Worm (Caenorhabditis elegans) whole organism, late embryonic: ENCODE measurements around the gene F13A7.11.

Experiments
- C08G9.2 ChIP-seq: sonication (generic microtip); optimal IDR thresholded peaks from 2 replicates; lab custom pipeline; 2016; ENCODE audit warnings: mild to moderate bottlenecking, missing genetic modification characterization, moderate library complexity, missing compliant biosample characterization
- C38D4.7 ChIP-seq: fragments of 200-800 bp; sonication (Bioruptor generic); optimal IDR thresholded peaks from 2 replicates; lab custom pipeline; 2018; ENCODE audit warnings: mild to moderate bottlenecking, missing genetic modification characterization, moderate library complexity, missing compliant biosample characterization
- F13H6.1 ChIP-seq: sonication (generic microtip); optimal IDR thresholded peaks from 2 replicates; lab custom pipeline; 2016; ENCODE audit warnings: missing genetic modification characterization, missing compliant biosample characterization
- K02D7.2 ChIP-seq: sonication (generic microtip); optimal IDR thresholded peaks from 2 replicates; lab custom pipeline; 2017; ENCODE audit warnings: mild to moderate bottlenecking, missing genetic modification characterization, missing compliant biosample characterization
- K09A11.1 ChIP-seq: sonication (generic microtip); optimal IDR thresholded peaks from 2 replicates; lab custom pipeline; 2017; ENCODE audit warnings: antibody characterized with exemption, mild to moderate bottlenecking, missing genetic modification characterization, missing compliant biosample characterization; ENCODE audit not compliant: insufficient read depth
- T23F11.4 ChIP-seq: fragments of 200-800 bp; sonication (Bioruptor generic); optimal IDR thresholded peaks from 2 replicates; lab custom pipeline; 2018; ENCODE audit warnings: mild to moderate bottlenecking, missing genetic modification characterization, missing compliant biosample characterization
- ama-1 ChIP-seq: fragments of 150-350 bp; optimal IDR thresholded peaks from 2 replicates; lab custom pipeline; 2014
- ceh-14 ChIP-seq: sonication (generic microtip); optimal IDR thresholded peaks from 2 replicates; lab custom pipeline; 2016; ENCODE audit warnings: missing genotype, missing genetic modification characterization, missing compliant biosample characterization
- ceh-19 ChIP-seq: fragments of 200-800 bp; sonication (Bioruptor generic); optimal IDR thresholded peaks from 2 replicates; lab custom pipeline; 2018; ENCODE audit warnings: mild to moderate bottlenecking, missing genetic modification characterization, missing compliant biosample characterization
- ceh-2 ChIP-seq: sonication (generic microtip); optimal IDR thresholded peaks from 2 replicates; lab custom pipeline; 2016; ENCODE audit warnings: missing genotype, missing genetic modification characterization, missing compliant biosample characterization
- ceh-22 ChIP-seq: sonication (generic microtip); optimal IDR thresholded peaks from 2 replicates; lab custom pipeline; 2017; ENCODE audit warnings: missing biosample characterization, missing genetic modification characterization
- ceh-31 ChIP-seq: sonication (generic microtip); optimal IDR thresholded peaks from 2 replicates; lab custom pipeline; 2016; ENCODE audit warnings: missing genetic modification characterization, missing compliant biosample characterization
- ceh-45 ChIP-seq: fragments of 200-800 bp; sonication (Bioruptor generic); IDR thresholded peaks from 2 replicates; pipeline ENCODE4 v1.3.6; 2022; ENCODE audit warnings: missing genetic modification reagents, missing genetic modification characterization, missing compliant biosample characterization
- ceh-48 ChIP-seq: sonication (generic microtip); optimal IDR thresholded peaks from 2 replicates; lab custom pipeline; 2016; ENCODE audit warnings: missing genetic modification characterization, inconsistent platforms, missing compliant biosample characterization
- ceh-6 ChIP-seq: fragments of 200-800 bp; sonication (Bioruptor generic); optimal IDR thresholded peaks from 2 replicates; lab custom pipeline; 2018; ENCODE audit warnings: mild to moderate bottlenecking, missing genetic modification characterization, missing compliant biosample characterization
- dve-1 ChIP-seq: sonication (generic microtip); optimal IDR thresholded peaks from 2 replicates; lab custom pipeline; 2017; ENCODE audit warnings: antibody characterized with exemption, mild to moderate bottlenecking, missing genetic modification characterization, missing compliant biosample characterization
- elt-2 ChIP-seq: sonication (generic microtip); optimal IDR thresholded peaks from 2 replicates; lab custom pipeline; 2016; ENCODE audit warnings: missing genetic modification reagents, missing genetic modification characterization, missing compliant biosample characterization
- ets-4 ChIP-seq: sonication (generic microtip); optimal IDR thresholded peaks from 2 replicates; lab custom pipeline; 2016; ENCODE audit warnings: missing genetic modification characterization, missing compliant biosample characterization
- fax-1 ChIP-seq: sonication (generic microtip); optimal IDR thresholded peaks from 2 replicates; lab custom pipeline; 2016; ENCODE audit warnings: missing genotype, missing genetic modification characterization, missing compliant biosample characterization
- fkh-6 ChIP-seq: sonication (generic microtip); optimal IDR thresholded peaks from 2 replicates; lab custom pipeline; 2016; ENCODE audit warnings: missing genetic modification characterization, missing compliant biosample characterization
- gmeb-2 ChIP-seq: sonication (generic microtip); optimal IDR thresholded peaks from 2 replicates; lab custom pipeline; 2016; ENCODE audit warnings: missing genetic modification characterization, inconsistent platforms, missing compliant biosample characterization
- hlh-13 ChIP-seq: fragments of 200-800 bp; sonication (Bioruptor generic); optimal IDR thresholded peaks from 2 replicates; lab custom pipeline; 2018; ENCODE audit warnings: mild to moderate bottlenecking, missing genetic modification characterization, missing compliant biosample characterization
- hlh-15 ChIP-seq: sonication (generic microtip); optimal IDR thresholded peaks from 2 replicates; lab custom pipeline; 2016; ENCODE audit warnings: missing genetic modification characterization, missing compliant biosample characterization
- hlh-6 ChIP-seq: sonication (generic microtip); optimal IDR thresholded peaks from 2 replicates; lab custom pipeline; 2016; ENCODE audit warnings: missing genotype, missing genetic modification characterization, missing compliant biosample characterization
- hlh-8 ChIP-seq: sonication (generic microtip); optimal IDR thresholded peaks from 2 replicates; lab custom pipeline; 2016; ENCODE audit warnings: missing genotype, missing genetic modification characterization, missing compliant biosample characterization
- nfya-1 ChIP-seq: sonication (generic microtip); optimal IDR thresholded peaks from 2 replicates; lab custom pipeline; 2017; ENCODE audit warnings: missing genetic modification characterization, mild to moderate bottlenecking, missing compliant biosample characterization, antibody characterized with exemption, moderate library complexity
- nhr-11 ChIP-seq: fragments of 150-350 bp; optimal IDR thresholded peaks from 2 replicates; lab custom pipeline; 2014; ENCODE audit warnings: missing biosample characterization, missing genetic modification characterization
- nhr-232 ChIP-seq: sonication (generic microtip); optimal IDR thresholded peaks from 2 replicates; lab custom pipeline; 2016; ENCODE audit warnings: missing genetic modification characterization, missing compliant biosample characterization
- odd-2 ChIP-seq: sonication (generic microtip); optimal IDR thresholded peaks from 2 replicates; lab custom pipeline; 2017; ENCODE audit warnings: antibody characterized with exemption, mild to moderate bottlenecking, missing genetic modification characterization, missing compliant biosample characterization
- pag-3 ChIP-seq: sonication (generic microtip); optimal IDR thresholded peaks from 2 replicates; lab custom pipeline; 2016; ENCODE audit warnings: missing compliant biosample characterization, missing genetic modification characterization, borderline replicate concordance
- pat-9 ChIP-seq: fragments of 200-800 bp; sonication (Bioruptor generic); optimal IDR thresholded peaks from 2 replicates; lab custom pipeline; 2018; ENCODE audit warnings: mild to moderate bottlenecking, missing genetic modification characterization, moderate library complexity, missing compliant biosample characterization
- pha-4 ChIP-seq: fragments of 150-350 bp; optimal IDR thresholded peaks from 2 replicates; lab custom pipeline; 2018; ENCODE audit warnings: missing biosample characterization, missing genetic modification reagents, missing genetic modification characterization
- pqm-1 ChIP-seq: sonication (generic microtip); optimal IDR thresholded peaks from 2 replicates; lab custom pipeline; 2016; ENCODE audit warnings: missing genetic modification characterization, missing compliant biosample characterization
- pros-1 ChIP-seq: fragments of 150-350 bp; optimal IDR thresholded peaks from 2 replicates; lab custom pipeline; 2014; ENCODE audit warnings: missing biosample characterization, missing genetic modification reagents, missing genetic modification characterization
- ref-2 ChIP-seq: sonication (generic microtip); optimal IDR thresholded peaks from 2 replicates; lab custom pipeline; 2016; ENCODE audit warnings: missing genetic modification characterization, missing compliant biosample characterization
- rnt-1 ChIP-seq: sonication (generic microtip); optimal IDR thresholded peaks from 2 replicates; lab custom pipeline; 2016; ENCODE audit warnings: missing genetic modification characterization, missing compliant biosample characterization
- sox-2 ChIP-seq: fragments of 200-800 bp; sonication (Bioruptor generic); IDR thresholded peaks from 2 replicates; pipeline ENCODE4 v1.3.6; 2022; ENCODE audit warnings: missing genetic modification reagents, missing genetic modification characterization, missing compliant biosample characterization
- sox-4 ChIP-seq: sonication (generic microtip); optimal IDR thresholded peaks from 2 replicates; lab custom pipeline; 2017; ENCODE audit warnings: mild to moderate bottlenecking, missing genetic modification characterization, inconsistent platforms, missing compliant biosample characterization
- syd-9 ChIP-seq: sonication (generic microtip); optimal IDR thresholded peaks from 2 replicates; lab custom pipeline; 2016; ENCODE audit warnings: mild to moderate bottlenecking, missing genetic modification characterization, moderate library complexity, missing compliant biosample characterization
- tbx-2 ChIP-seq: sonication (generic microtip); optimal IDR thresholded peaks from 2 replicates; lab custom pipeline; 2016; ENCODE audit warnings: missing genetic modification characterization, missing compliant biosample characterization
- tbx-7 ChIP-seq: sonication (generic microtip); optimal IDR thresholded peaks from 2 replicates; lab custom pipeline; 2016; ENCODE audit warnings: missing genotype, missing genetic modification characterization, missing compliant biosample characterization
- ttx-3 ChIP-seq: sonication (generic microtip); optimal IDR thresholded peaks from 2 replicates; lab custom pipeline; 2016; ENCODE audit warnings: missing genetic modification reagents, missing genetic modification characterization, missing compliant biosample characterization
- unc-86 ChIP-seq: sonication (generic microtip); optimal IDR thresholded peaks from 2 replicates; lab custom pipeline; 2016; ENCODE audit warnings: missing genetic modification characterization, missing compliant biosample characterization

The F13A7.11 gene

DNA sequence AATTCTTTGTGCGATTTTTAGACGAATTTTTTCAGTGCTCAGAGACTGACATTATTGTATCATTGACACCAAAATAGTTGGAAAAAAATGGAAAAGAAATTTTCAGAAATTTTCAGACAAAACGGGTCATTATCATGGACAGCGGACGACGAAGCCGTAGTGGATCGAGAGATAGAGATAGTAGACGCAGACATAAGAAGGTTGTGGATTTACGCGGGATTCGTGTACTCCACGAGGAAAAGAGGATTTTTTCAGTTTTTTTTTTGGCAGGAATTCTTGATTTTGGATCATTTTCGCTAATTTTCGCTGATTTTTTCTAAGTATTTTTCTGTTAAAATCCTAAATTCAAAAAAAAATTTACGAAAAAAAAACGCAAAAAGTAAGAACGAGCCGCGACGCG lies 27.5 kb downstream of the F13A7.11 start, which contains the start of gene W08G11.3:
TSS of gene W08G11.3 (plus strand) at position 107 of the 400 bp plus-strand sequence.
- no peak for TF ChIP-seq dve-1 (tag; lab: Kevin White, UChicago)
- peak; percentile 53 for TF ChIP-seq ama-1 (lab: Kevin White, UChicago)
- TF ChIP-seq, all 69 proteins: peak for 1

DNA sequence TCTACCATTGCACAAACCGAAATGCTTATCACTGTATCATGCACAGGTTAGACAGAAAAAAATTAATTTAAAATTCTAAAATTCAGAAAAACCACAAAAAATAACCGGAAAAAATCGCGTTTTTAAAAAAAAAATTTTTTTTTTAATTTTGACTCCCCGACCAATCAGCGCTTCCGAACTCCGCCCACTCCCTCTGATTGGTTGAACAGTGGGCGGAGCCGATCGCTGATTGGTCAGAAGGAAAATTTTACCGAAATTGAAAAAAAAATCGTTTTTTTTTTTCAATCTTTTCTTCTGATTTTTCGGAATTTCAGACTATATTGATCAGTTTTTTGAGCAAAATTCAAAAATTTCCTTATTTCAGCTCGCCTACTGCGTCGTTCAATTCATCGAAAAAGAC lies 33.8 kb downstream of the F13A7.11 start:
- TF ChIP-seq nfya-1, result peak; percentile 99
- TF ChIP-seq T23F11.4 (GFP tag; lab: Kevin White, UChicago), result no peak
- TF ChIP-seq nhr-11 (tag; lab: Kevin White, UChicago), result no peak

DNA sequence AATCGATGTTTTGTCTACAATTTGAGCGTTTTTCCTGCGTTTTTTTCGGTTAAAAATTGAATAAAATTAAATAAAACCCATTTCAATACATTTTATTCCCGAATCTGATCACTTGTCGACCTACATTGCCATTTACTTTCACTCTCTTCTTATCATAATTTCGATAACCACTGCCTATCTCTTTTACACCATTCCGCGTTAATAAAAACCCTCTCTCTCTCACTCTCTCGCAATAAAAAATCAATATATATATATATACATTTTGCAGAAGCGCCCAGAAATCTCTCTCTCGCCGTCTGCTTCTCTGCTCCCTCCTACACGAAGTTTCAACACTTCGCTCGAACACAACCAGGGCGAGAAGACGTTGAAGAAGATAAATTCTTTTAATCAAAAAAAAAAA lies 37.9 kb downstream of the F13A7.11 start, which contains the start of gene pptr-1:
TSS of gene pptr-1 (plus strand) at position 269 of the 400 bp plus-strand sequence.
- TF ChIP-seq pag-3 (tag; lab: Kevin White, UChicago) (no peak), ceh-31 (no peak), ceh-48 (peak; percentile 1), elt-2 (peak; percentile 65)

DNA sequence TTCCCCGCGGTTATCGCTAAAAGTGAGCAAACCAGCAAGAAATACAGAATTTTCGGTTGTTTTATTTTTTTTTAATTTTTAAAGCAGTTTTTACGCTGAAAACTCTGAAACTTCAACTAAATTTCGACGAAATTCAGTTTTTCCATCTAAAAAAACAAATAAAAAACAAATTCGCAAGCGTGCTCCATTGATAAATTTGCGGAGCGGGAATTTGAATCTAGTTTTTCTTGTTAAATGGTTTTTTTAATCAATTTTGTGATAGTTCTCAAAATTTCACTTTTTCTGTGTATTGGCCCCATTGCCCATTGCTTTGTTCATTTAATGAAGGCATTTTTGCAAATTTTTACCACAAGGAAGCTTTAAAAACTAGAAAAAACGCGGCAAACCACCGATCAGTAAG lies 38.3 kb downstream of the F13A7.11 start:
- TF ChIP-seq nfya-1, result no peak
- TF ChIP-seq ceh-19 (GFP tag; lab: Kevin White, UChicago), result no peak
- no peak for TF ChIP-seq sox-4 (tag; lab: Kevin White, UChicago)
- TF ChIP-seq ets-4 (tag; lab: Kevin White, UChicago), result no peak
- no peak for TF ChIP-seq gmeb-2 (tag; lab: Kevin White, UChicago)
- TF ChIP-seq sox-2 (GFP tag; lab: Robert Waterston, UW), result no peak
- no peak for TF ChIP-seq K09A11.1 (tag; lab: Kevin White, UChicago)
- no peak for TF ChIP-seq C08G9.2
- TF ChIP-seq ttx-3, result no peak
- no peak for TF ChIP-seq fkh-6 (tag; lab: Kevin White, UChicago)
- no peak for TF ChIP-seq T23F11.4 (GFP tag; lab: Kevin White, UChicago)
- no peak for TF ChIP-seq K02D7.2
- TF ChIP-seq nhr-11 (tag; lab: Kevin White, UChicago), result no peak
- no peak for TF ChIP-seq pros-1
- no peak for TF ChIP-seq hlh-6 (tag; lab: Kevin White, UChicago)
- no peak for TF ChIP-seq syd-9 (tag; lab: Kevin White, UChicago)
- no peak for TF ChIP-seq unc-86 (tag; lab: Kevin White, UChicago)
- no peak for TF ChIP-seq F13H6.1 (tag; lab: Kevin White, UChicago)

DNA sequence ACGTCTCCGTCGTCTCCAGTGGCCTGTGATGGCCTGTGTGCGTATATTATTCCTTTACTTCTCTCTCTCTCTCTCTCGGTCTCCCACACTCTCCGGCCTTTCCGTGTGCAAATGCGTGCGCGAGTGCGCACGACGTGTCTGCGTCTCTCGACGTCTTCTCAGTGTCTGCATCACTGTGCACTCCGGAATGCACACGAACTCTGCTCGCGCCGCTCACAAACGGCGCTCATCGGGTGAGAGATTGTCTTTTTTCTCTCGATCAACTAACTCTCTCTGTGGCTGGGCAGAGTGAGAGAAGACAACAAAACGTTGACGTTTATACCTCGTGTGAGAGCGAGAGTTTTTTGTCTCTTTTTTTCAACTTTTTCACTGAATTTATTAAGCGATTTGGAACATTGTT lies 39.2 kb downstream of the F13A7.11 start:
- TF ChIP-seq ceh-22 (tag; lab: Kevin White, UChicago), result peak; percentile 59
- TF ChIP-seq ttx-3, result no peak
- no peak for TF ChIP-seq odd-2 (tag; lab: Kevin White, UChicago)
- TF ChIP-seq tbx-2 (tag; lab: Kevin White, UChicago), result peak; percentile 83
- peak; percentile 96 for TF ChIP-seq pros-1
- TF ChIP-seq dve-1 (tag; lab: Kevin White, UChicago), result peak; percentile 37
- TF ChIP-seq hlh-8 (tag; lab: Kevin White, UChicago), result peak; percentile 32
- no peak for TF ChIP-seq sox-2 (GFP tag; lab: Robert Waterston, UW)
- TF ChIP-seq ceh-19 (GFP tag; lab: Kevin White, UChicago), result peak; percentile 47
- no peak for TF ChIP-seq fax-1
- TF ChIP-seq rnt-1 (tag; lab: Kevin White, UChicago), result peak; percentile 76
- no peak for TF ChIP-seq hlh-6 (tag; lab: Kevin White, UChicago)
- no peak for TF ChIP-seq ceh-6 (GFP tag; lab: Kevin White, UChicago)
- no peak for TF ChIP-seq hlh-13 (GFP tag; lab: Kevin White, UChicago)
- peak; percentile 58 for TF ChIP-seq ceh-14 (tag; lab: Kevin White, UChicago)
- TF ChIP-seq nhr-232, result no peak
- TF ChIP-seq unc-86 (tag; lab: Kevin White, UChicago), result no peak
- no peak for TF ChIP-seq ceh-45 (GFP tag; lab: Robert Waterston, UW)
- TF ChIP-seq F13H6.1 (tag; lab: Kevin White, UChicago), result peak; percentile 63
- TF ChIP-seq ceh-2 (tag; lab: Kevin White, UChicago), result peak; percentile 62
- peak; percentile 26 for TF ChIP-seq tbx-7 (tag; lab: Kevin White, UChicago)
- peak; percentile 68 for TF ChIP-seq pqm-1 (tag; lab: Kevin White, UChicago)
- TF ChIP-seq elt-2, result peak; percentile 56
- TF ChIP-seq pag-3 (tag; lab: Kevin White, UChicago), result no peak
- no peak for TF ChIP-seq fkh-6 (tag; lab: Kevin White, UChicago)
- TF ChIP-seq C08G9.2, result peak; percentile 60
- no peak for TF ChIP-seq hlh-15 (tag; lab: Kevin White, UChicago)
- TF ChIP-seq ref-2 (tag; lab: Kevin White, UChicago), result no peak
- no peak for TF ChIP-seq pat-9 (tag; lab: Kevin White, UChicago)
- no peak for TF ChIP-seq pha-4
- TF ChIP-seq ama-1 (lab: Kevin White, UChicago), result peak; percentile 30
- TF ChIP-seq C38D4.7 (GFP tag; lab: Kevin White, UChicago), result no peak
